Worm (Caenorhabditis elegans): ENCODE results near the gene F37C4.6.

DNA sequence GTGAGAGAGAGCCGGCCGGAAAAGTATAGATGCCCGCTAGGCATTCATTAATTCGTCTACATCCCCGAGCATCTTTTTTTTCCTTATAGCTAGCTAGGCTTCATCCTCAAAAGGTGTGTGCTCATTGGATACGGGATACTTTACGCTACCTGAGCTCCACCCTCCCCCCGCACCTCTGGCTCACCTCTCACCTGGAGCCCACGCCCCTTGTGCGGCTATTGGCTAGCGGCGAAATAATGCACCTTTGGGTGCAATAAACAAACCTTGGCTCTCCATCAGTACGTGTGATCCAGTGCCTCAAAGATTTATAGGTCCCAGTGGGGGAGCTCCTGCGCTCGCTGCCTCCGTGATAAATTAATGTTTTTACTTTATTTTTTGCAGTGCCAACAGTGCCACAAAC lies 21.9 kb downstream of the F37C4.6 start:
- TF ChIP-seq nfya-1 (tag; optimal IDR thresholded peaks at IDR 0.05) (peak; percentile 78), tbx-2 (tag; optimal IDR thresholded peaks at IDR 0.05) (no peak), ama-1 (optimal IDR thresholded peaks at IDR 0.05) (no peak), F13H6.1 (tag; optimal IDR thresholded peaks at IDR 0.05) (no peak), hlh-15 (tag; optimal IDR thresholded peaks at IDR 0.05) (no peak), ceh-34 (tag; optimal IDR thresholded peaks at IDR 0.05) (no peak), K09A11.1 (tag; optimal IDR thresholded peaks at IDR 0.05; ENCODE audit: insufficient read depth) (no peak), elt-2 (tag; optimal IDR thresholded peaks at IDR 0.05) (no peak), sox-2 (GFP tag; IDR thresholded peaks at IDR 0.05) (no peak), lin-11 (tag; optimal IDR thresholded peaks at IDR 0.05) (no peak), pag-3 (tag; optimal IDR thresholded peaks at IDR 0.05; ENCODE audit: borderline replicate concordance) (no peak), ceh-22 (tag; optimal IDR thresholded peaks at IDR 0.05) (no peak), che-1 (tag; optimal IDR thresholded peaks at IDR 0.05) (no peak)
